Fruit fly (Drosophila melanogaster) whole organism, pupa: ENCODE measurements around the gene CG32026.

ENCODE experiments used
- CG10348 ChIP-seq: fragments of 200-800 bp; sonication (Bioruptor generic); IDR thresholded peaks from 2 replicates; pipeline ENCODE4 v1.3.6; 2022; ENCODE audit warnings: missing biosample characterization, missing genetic modification characterization
- CG12605 ChIP-seq: fragments of 200-800 bp; sonication (Bioruptor generic); IDR thresholded peaks from 2 replicates; pipeline ENCODE4 v1.3.6; 2022; ENCODE audit warnings: missing biosample characterization, missing genetic modification characterization
- CG13204 ChIP-seq: fragments of 200-800 bp; sonication (Bioruptor generic); optimal IDR thresholded peaks from 2 replicates; lab custom pipeline; 2018; ENCODE audit warnings: missing biosample characterization, mild to moderate bottlenecking, missing genetic modification characterization, moderate library complexity
- CG14655 ChIP-seq: fragments of 200-800 bp; sonication (Bioruptor generic); optimal IDR thresholded peaks from 3 replicates; lab custom pipeline; 2017; ENCODE audit warnings: mild to moderate bottlenecking, missing biosample characterization, missing genetic modification reagents, missing genetic modification characterization
- CG15710 ChIP-seq: fragments of 200-800 bp; sonication (Bioruptor generic); optimal IDR thresholded peaks from 2 replicates; lab custom pipeline; 2018; ENCODE audit warnings: missing biosample characterization, mild to moderate bottlenecking, missing genetic modification characterization, moderate library complexity
- CG17806 ChIP-seq: fragments of 200-800 bp; sonication (Bioruptor generic); optimal IDR thresholded peaks from 2 replicates; lab custom pipeline; 2018; ENCODE audit warnings: missing biosample characterization, mild to moderate bottlenecking, missing genetic modification characterization, moderate library complexity
- CG32121 ChIP-seq: fragments of 200-800 bp; sonication (Bioruptor generic); IDR thresholded peaks from 2 replicates; pipeline ENCODE4 v1.3.6; 2022; ENCODE audit warnings: missing biosample characterization, missing genetic modification characterization
- CG34367 ChIP-seq: fragments of 200-800 bp; sonication (Bioruptor generic); optimal IDR thresholded peaks from 2 replicates; lab custom pipeline; 2018; ENCODE audit warnings: missing biosample characterization, mild to moderate bottlenecking, missing genetic modification characterization
- CG4496 ChIP-seq: fragments of 200-800 bp; sonication (Bioruptor generic); IDR thresholded peaks from 3 replicates; pipeline ENCODE4 v1.3.6; 2022; ENCODE audit warnings: missing biosample characterization, missing genetic modification characterization
- CG8159 ChIP-seq: fragments of 200-800 bp; sonication (Bioruptor generic); optimal IDR thresholded peaks from 3 replicates; lab custom pipeline; 2018; ENCODE audit warnings: missing biosample characterization, mild to moderate bottlenecking, missing genetic modification characterization, moderate library complexity
- CG8301 ChIP-seq: fragments of 200-800 bp; sonication (Bioruptor generic); optimal IDR thresholded peaks from 2 replicates; lab custom pipeline; 2018; ENCODE audit warnings: missing biosample characterization, mild to moderate bottlenecking, missing genetic modification characterization
- CG9948 ChIP-seq: fragments of 200-800 bp; sonication (Bioruptor generic); optimal IDR thresholded peaks from 2 replicates; lab custom pipeline; 2018; ENCODE audit warnings: missing biosample characterization, mild to moderate bottlenecking, missing genetic modification characterization, moderate library complexity
- D1 ChIP-seq: fragments of 200-800 bp; sonication (Bioruptor generic); optimal IDR thresholded peaks from 2 replicates; lab custom pipeline; 2018; ENCODE audit warnings: missing biosample characterization, mild to moderate bottlenecking, missing genetic modification characterization, moderate library complexity
- EcR ChIP-seq: fragments of 200-800 bp; sonication (Bioruptor generic); optimal IDR thresholded peaks from 3 replicates; lab custom pipeline; 2019; ENCODE audit warnings: missing biosample characterization, missing genetic modification characterization, mild to moderate bottlenecking, moderate library complexity, missing genetic modification reagents
- Ets98B ChIP-seq: fragments of 200-800 bp; sonication (Bioruptor generic); IDR thresholded peaks from 2 replicates; pipeline ENCODE4 v1.3.6; 2022; ENCODE audit warnings: missing biosample characterization, missing genetic modification characterization
- Pif1A ChIP-seq: fragments of 200-800 bp; sonication (Bioruptor generic); optimal IDR thresholded peaks from 3 replicates; lab custom pipeline; 2016; ENCODE audit warnings: missing biosample characterization, missing genetic modification characterization
- Pif1B ChIP-seq: fragments of 200-800 bp; sonication (Bioruptor generic); optimal IDR thresholded peaks from 3 replicates; lab custom pipeline; 2016; ENCODE audit warnings: missing biosample characterization, missing genetic modification characterization
- Snoo ChIP-seq: fragments of 200-800 bp; sonication (Bioruptor generic); optimal IDR thresholded peaks from 3 replicates; lab custom pipeline; 2017; ENCODE audit warnings: missing biosample characterization, mild to moderate bottlenecking, missing genetic modification characterization, inconsistent platforms
- fd96Ca ChIP-seq: fragments of 200-800 bp; sonication (Bioruptor generic); IDR thresholded peaks from 3 replicates; pipeline ENCODE4 v1.3.6; 2022; ENCODE audit warnings: missing biosample characterization, missing genetic modification characterization
- gl ChIP-seq: fragments of 200-800 bp; sonication (Bioruptor generic); optimal IDR thresholded peaks from 2 replicates; lab custom pipeline; 2018; ENCODE audit warnings: missing biosample characterization, mild to moderate bottlenecking, missing genetic modification characterization
- rn ChIP-seq: fragments of 200-800 bp; sonication (Bioruptor generic); IDR thresholded peaks from 2 replicates; pipeline ENCODE4 v1.3.6; 2022; ENCODE audit warnings: missing biosample characterization, missing genetic modification characterization

The CG32026 gene

DNA sequence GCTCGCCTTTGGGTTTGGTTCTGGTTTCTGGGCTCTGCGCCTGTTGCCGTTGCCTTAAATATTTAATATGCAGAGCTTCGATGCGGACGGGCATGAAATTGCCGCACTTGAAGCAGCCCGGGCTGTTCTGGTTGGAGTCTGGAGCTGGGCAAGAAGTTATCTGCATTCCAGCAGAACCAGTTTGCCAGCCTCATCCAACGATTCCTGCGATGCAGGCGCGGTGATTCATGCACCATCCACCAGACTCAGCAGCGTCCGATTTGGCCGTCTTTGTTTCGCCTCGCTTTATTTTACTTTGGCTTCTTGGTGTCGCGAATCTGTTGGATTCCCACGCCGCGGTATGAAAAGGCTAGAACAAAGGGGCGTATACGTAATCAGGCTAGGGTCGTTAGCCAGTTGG is 16.8 kb upstream of the CG32026 start:
- peak; percentile 38 for TF ChIP-seq CG13204 (GFP tag; lab: Kevin White, UChicago)
- peak; percentile 67 for TF ChIP-seq EcR (GFP tag; lab: Kevin White, UChicago)
- peak; percentile 20 for TF ChIP-seq Snoo (tag; lab: Kevin White, UChicago)
- TF ChIP-seq CG32121 (GFP tag; lab: Robert Waterston, UW), result no peak
- TF ChIP-seq CG10348 (GFP tag; lab: Robert Waterston, UW), result no peak
- TF ChIP-seq CG12605 (GFP tag; lab: Robert Waterston, UW), result no peak
- TF ChIP-seq rn, result no peak
- no peak for TF ChIP-seq CG9948 (tag; lab: Kevin White, UChicago)
- no peak for TF ChIP-seq CG8301 (tag; lab: Kevin White, UChicago)
- TF ChIP-seq Ets98B, result no peak
- no peak for TF ChIP-seq CG17806 (tag; lab: Kevin White, UChicago)
- TF ChIP-seq CG34367 (tag; lab: Kevin White, UChicago), result no peak
- no peak for TF ChIP-seq Pif1B (GFP tag; lab: Kevin White, UChicago)
- TF ChIP-seq gl, result peak; percentile 4
- TF ChIP-seq CG14655 (GFP tag; lab: Kevin White, UChicago), result no peak

dm6 chr3L:8821708-8822660 is 14.3 kb upstream of the CG32026 start:
- TF ChIP-seq CG17806 (tag; lab: Kevin White, UChicago), result peak; percentile 98
- TF ChIP-seq CG9948 (tag; lab: Kevin White, UChicago), result peak; percentile 93
- peak; percentile 89 for TF ChIP-seq CG8301 (tag; lab: Kevin White, UChicago)
- peak; percentile 81 for TF ChIP-seq CG14655 (GFP tag; lab: Kevin White, UChicago)
- peak; percentile 90 for TF ChIP-seq CG13204 (GFP tag; lab: Kevin White, UChicago)
- TF ChIP-seq Pif1B (GFP tag; lab: Kevin White, UChicago), result peak; percentile 86
- peak; percentile 91 for TF ChIP-seq CG8159 (tag; lab: Kevin White, UChicago)
- TF ChIP-seq CG10348 (GFP tag; lab: Robert Waterston, UW), result no peak
- TF ChIP-seq CG32121 (GFP tag; lab: Robert Waterston, UW), result peak; percentile 76
- peak; percentile 73; the same call in 1 of the 2 replicates for TF ChIP-seq rn
- peak; percentile 56 for TF ChIP-seq EcR (GFP tag; lab: Kevin White, UChicago)
- peak; percentile 86 for TF ChIP-seq Ets98B
- TF ChIP-seq Snoo (tag; lab: Kevin White, UChicago), result peak; percentile 77
- peak; percentile 92 for TF ChIP-seq CG4496 (GFP tag; lab: Robert Waterston, UW)
- peak; percentile 93 for TF ChIP-seq Pif1A (GFP tag; lab: Kevin White, UChicago)
- TF ChIP-seq CG15710 (tag; lab: Kevin White, UChicago), result peak; percentile 95
- TF ChIP-seq CG34367 (tag; lab: Kevin White, UChicago), result peak; percentile 88
- peak; percentile 75 for TF ChIP-seq D1 (tag; lab: Kevin White, UChicago)
- TF ChIP-seq CG12605 (GFP tag; lab: Robert Waterston, UW), result peak; percentile 83
- peak; percentile 76; the same call in 2 of the 3 replicates for TF ChIP-seq fd96Ca
- peak; percentile 93 for TF ChIP-seq gl

DNA sequence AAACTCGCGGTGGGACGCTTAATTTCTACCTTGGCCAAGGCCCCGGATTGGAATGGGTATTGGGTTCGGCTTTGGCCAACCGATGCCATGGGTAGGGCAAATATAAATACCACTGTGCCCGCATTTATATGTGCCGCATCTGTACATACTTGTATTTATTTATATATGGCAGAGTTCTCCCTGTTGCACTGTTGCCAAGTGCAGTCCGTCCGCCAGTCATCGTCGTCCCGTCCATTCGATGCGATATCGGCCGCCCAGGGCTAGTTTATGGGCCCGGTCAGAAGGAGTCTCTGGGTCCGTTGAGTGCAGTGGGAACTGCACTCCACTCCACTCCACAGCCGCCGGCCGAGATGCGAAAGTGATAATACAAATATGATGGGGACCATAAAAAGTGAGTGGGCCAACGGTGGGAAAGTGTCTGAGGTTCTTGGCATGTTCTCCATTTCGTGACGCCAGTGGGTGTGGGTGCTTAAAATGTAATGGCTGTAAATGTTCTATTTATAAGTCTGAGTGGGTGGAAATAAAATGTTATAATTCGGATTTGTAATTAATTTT is 13.3 kb upstream of the CG32026 start:
- no peak for TF ChIP-seq CG9948 (tag; lab: Kevin White, UChicago)
- no peak for TF ChIP-seq CG14655 (GFP tag; lab: Kevin White, UChicago)
- no peak for TF ChIP-seq CG4496 (GFP tag; lab: Robert Waterston, UW)
- TF ChIP-seq EcR (GFP tag; lab: Kevin White, UChicago), result peak; percentile 81
- peak; percentile 60 for TF ChIP-seq CG13204 (GFP tag; lab: Kevin White, UChicago)
- TF ChIP-seq Pif1A (GFP tag; lab: Kevin White, UChicago), result no peak
- 0 out of 3 replicates have a peak, but pooled peaks have one; percentile 8 for TF ChIP-seq fd96Ca
- no peak for TF ChIP-seq CG34367 (tag; lab: Kevin White, UChicago)

dm6 chr3L:8823730-8824374 is 12.4 kb upstream of the CG32026 start:
- TF ChIP-seq CG12605 (GFP tag; lab: Robert Waterston, UW), result peak; percentile 42; the same call in 1 of the 2 replicates
- peak; percentile 22 for TF ChIP-seq D1 (tag; lab: Kevin White, UChicago)
- TF ChIP-seq CG10348 (GFP tag; lab: Robert Waterston, UW), result no peak
- TF ChIP-seq CG14655 (GFP tag; lab: Kevin White, UChicago), result peak; percentile 68
- peak; percentile 26 for TF ChIP-seq gl
- no peak for TF ChIP-seq CG32121 (GFP tag; lab: Robert Waterston, UW)
- peak; percentile 47 for TF ChIP-seq Pif1A (GFP tag; lab: Kevin White, UChicago)
- TF ChIP-seq CG34367 (tag; lab: Kevin White, UChicago), result peak; percentile 84
- TF ChIP-seq CG13204 (GFP tag; lab: Kevin White, UChicago), result peak; percentile 77
- peak; percentile 27; the same call in 1 of the 2 replicates for TF ChIP-seq rn
- TF ChIP-seq CG17806 (tag; lab: Kevin White, UChicago), result peak; percentile 68
- TF ChIP-seq Pif1B (GFP tag; lab: Kevin White, UChicago), result peak; percentile 68
- TF ChIP-seq CG15710 (tag; lab: Kevin White, UChicago), result peak; percentile 84
- TF ChIP-seq fd96Ca, result 0 out of 3 replicates have a peak, but pooled peaks have one; percentile 5
- TF ChIP-seq CG8301 (tag; lab: Kevin White, UChicago), result peak; percentile 28
- peak; percentile 84 for TF ChIP-seq CG8159 (tag; lab: Kevin White, UChicago)
- TF ChIP-seq EcR (GFP tag; lab: Kevin White, UChicago), result peak; percentile 40
- peak; percentile 53 for TF ChIP-seq Snoo (tag; lab: Kevin White, UChicago)
- TF ChIP-seq CG4496 (GFP tag; lab: Robert Waterston, UW), result peak; percentile 76; the same call in 2 of the 3 replicates
- peak; percentile 75 for TF ChIP-seq CG9948 (tag; lab: Kevin White, UChicago)
- TF ChIP-seq Ets98B, result no peak
- TF ChIP-seq, all 21 proteins: peak for 18
